Worm (Caenorhabditis elegans): ENCODE data around the gene arl-5.

DNA sequence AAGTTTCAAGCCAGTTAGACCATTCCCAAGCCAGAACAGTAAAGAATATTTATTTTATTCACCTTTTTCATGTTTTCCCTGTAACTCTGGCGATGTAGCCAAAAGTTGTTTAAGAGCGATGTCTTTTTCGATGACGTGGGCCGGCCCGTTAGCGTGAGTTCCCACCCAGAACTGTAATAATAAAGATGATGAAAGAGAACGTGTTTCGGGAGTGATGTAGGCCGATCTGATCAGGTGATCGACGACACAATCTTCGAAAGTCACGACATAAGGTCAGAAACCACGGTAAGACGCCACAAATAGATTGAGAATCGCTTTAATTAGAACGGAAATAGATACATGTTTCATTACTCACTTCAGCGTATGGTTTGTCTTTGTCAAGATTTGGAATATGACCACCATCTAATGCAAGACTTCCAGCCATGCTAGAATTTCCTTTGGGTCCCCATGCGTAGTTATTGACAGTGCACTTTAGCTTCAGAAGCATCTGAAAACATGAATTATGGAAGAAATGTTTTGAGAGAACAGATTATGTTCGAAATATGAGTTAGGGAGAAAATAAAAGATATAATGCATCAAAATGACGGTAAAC lies 16.0 kb upstream of the arl-5 start, which contains the start of gene ZK632.4:
- no peak for TF ChIP-seq ttx-3 (tag; optimal IDR thresholded peaks at IDR 0.05)
- no peak for TF ChIP-seq ceh-34 (tag; optimal IDR thresholded peaks at IDR 0.05)
- no peak for TF ChIP-seq F13H6.1 (tag; optimal IDR thresholded peaks at IDR 0.05)
- TF ChIP-seq K09A11.1 (tag; optimal IDR thresholded peaks at IDR 0.05; ENCODE audit: insufficient read depth), result no peak
- TF ChIP-seq hlh-30 (tag; optimal IDR thresholded peaks at IDR 0.05; ENCODE audit: insufficient read depth), result no peak
- TF ChIP-seq ets-4 (tag; optimal IDR thresholded peaks at IDR 0.05), result no peak
- no peak for TF ChIP-seq ceh-48 (tag; optimal IDR thresholded peaks at IDR 0.05)
- no peak for TF ChIP-seq ama-1 (optimal IDR thresholded peaks at IDR 0.05)
- no peak for TF ChIP-seq elt-2 (tag; optimal IDR thresholded peaks at IDR 0.05)
- TF ChIP-seq K02D7.2 (tag; optimal IDR thresholded peaks at IDR 0.05), result no peak

All from whole organism, late embryonic.